Fruit fly (Drosophila melanogaster) whole organism, prepupa: ENCODE results near the gene CG42500.

Experiments
- Blimp-1 ChIP-seq: fragments of 200-800 bp; sonication (Bioruptor generic); optimal IDR thresholded peaks from 3 replicates; lab custom pipeline; 2017; ENCODE audit warnings: missing biosample characterization, missing genetic modification characterization, mild to moderate bottlenecking, moderate library complexity, missing genetic modification reagents
- CG10631 ChIP-seq: fragments of 200-800 bp; sonication (Bioruptor generic); optimal IDR thresholded peaks from 2 replicates; lab custom pipeline; 2016; ENCODE audit warnings: missing biosample characterization, missing genetic modification characterization
- CG10669 ChIP-seq: fragments of 200-800 bp; sonication (Bioruptor generic); optimal IDR thresholded peaks from 3 replicates; lab custom pipeline; 2018; ENCODE audit warnings: missing biosample characterization, mild to moderate bottlenecking, missing genetic modification characterization, moderate library complexity
- CG11294 ChIP-seq: fragments of 200-800 bp; sonication (Bioruptor generic); IDR thresholded peaks from 2 replicates; pipeline ENCODE4 v1.3.6; 2022; ENCODE audit warnings: missing biosample characterization, missing genetic modification characterization
- CG11762 ChIP-seq: fragments of 200-800 bp; sonication (Bioruptor generic); optimal IDR thresholded peaks from 3 replicates; lab custom pipeline; 2016; ENCODE audit warnings: missing biosample characterization, missing genetic modification characterization; ENCODE audit not compliant: insufficient read depth
- CG11902 ChIP-seq: fragments of 200-800 bp; sonication (Bioruptor generic); optimal IDR thresholded peaks from 3 replicates; lab custom pipeline; 2016; ENCODE audit warnings: missing biosample characterization, missing genetic modification characterization
- CG15336 ChIP-seq: fragments of 200-800 bp; sonication (Bioruptor generic); IDR thresholded peaks from 2 replicates; pipeline ENCODE4 v1.3.6; 2022; ENCODE audit warnings: missing biosample characterization, missing genetic modification characterization
- CG16779 ChIP-seq: fragments of 200-800 bp; sonication (Bioruptor generic); optimal IDR thresholded peaks from 3 replicates; lab custom pipeline; 2017; ENCODE audit warnings: missing biosample characterization, mild to moderate bottlenecking, missing genetic modification characterization
- CG3032 ChIP-seq: fragments of 200-800 bp; optimal IDR thresholded peaks from 2 replicates; lab custom pipeline; 2019; ENCODE audit warnings: missing biosample characterization, mild to moderate bottlenecking, missing genetic modification characterization, moderate library complexity
- CG31627 ChIP-seq: fragments of 200-800 bp; sonication (Bioruptor generic); optimal IDR thresholded peaks from 3 replicates; lab custom pipeline; 2016; ENCODE audit warnings: missing biosample characterization, missing genetic modification characterization
- CG32006 ChIP-seq: fragments of 200-800 bp; sonication (Bioruptor generic); optimal IDR thresholded peaks from 3 replicates; lab custom pipeline; 2017; ENCODE audit warnings: missing biosample characterization, mild to moderate bottlenecking, missing genetic modification characterization
- CG34406 ChIP-seq: fragments of 200-800 bp; sonication (Bioruptor generic); optimal IDR thresholded peaks from 3 replicates; lab custom pipeline; 2016; ENCODE audit warnings: missing biosample characterization, missing genetic modification characterization
- CG6163 ChIP-seq: fragments of 200-800 bp; sonication (Bioruptor generic); IDR thresholded peaks from 3 replicates; pipeline ENCODE4 v1.3.6; 2022; ENCODE audit warnings: missing biosample characterization, missing genetic modification characterization
- CG6792 ChIP-seq: fragments of 200-800 bp; sonication (Bioruptor generic); optimal IDR thresholded peaks from 3 replicates; lab custom pipeline; 2016; ENCODE audit warnings: missing biosample characterization, missing genetic modification characterization
- CG6808 ChIP-seq: fragments of 200-800 bp; sonication (Bioruptor generic); optimal IDR thresholded peaks from 3 replicates; lab custom pipeline; 2017; ENCODE audit warnings: missing biosample characterization, missing genetic modification characterization, mild to moderate bottlenecking, moderate library complexity, missing genetic modification reagents
- CG6854 ChIP-seq: fragments of 200-800 bp; sonication (Bioruptor generic); optimal IDR thresholded peaks from 2 replicates; lab custom pipeline; 2017; ENCODE audit warnings: missing biosample characterization, mild to moderate bottlenecking, missing genetic modification characterization
- CG7368 ChIP-seq: fragments of 200-800 bp; sonication (Bioruptor generic); optimal IDR thresholded peaks from 3 replicates; lab custom pipeline; 2016; ENCODE audit warnings: missing biosample characterization, missing genetic modification characterization
- CG8119 ChIP-seq: fragments of 200-800 bp; sonication (Bioruptor generic); IDR thresholded peaks from 3 replicates; pipeline ENCODE4 v1.3.6; 2022; ENCODE audit warnings: missing biosample characterization, missing genetic modification characterization
- CG8319 ChIP-seq: fragments of 200-800 bp; sonication (Bioruptor generic); optimal IDR thresholded peaks from 3 replicates; lab custom pipeline; 2016; ENCODE audit warnings: missing biosample characterization, missing genetic modification characterization
- CG8632 ChIP-seq: fragments of 200-800 bp; sonication (Bioruptor generic); optimal IDR thresholded peaks from 3 replicates; lab custom pipeline; 2016; ENCODE audit warnings: missing biosample characterization, missing genetic modification characterization
- CG9139 ChIP-seq: fragments of 200-800 bp; sonication (Bioruptor generic); optimal IDR thresholded peaks from 3 replicates; lab custom pipeline; 2017; ENCODE audit warnings: missing biosample characterization, mild to moderate bottlenecking, missing genetic modification characterization
- Eip78C ChIP-seq: fragments of 200-800 bp; sonication (Bioruptor generic); peaks from one replicate; lab custom pipeline; 2016; ENCODE audit warnings: missing biosample characterization, missing genetic modification characterization
- Eip93F ChIP-seq: fragments of 200-800 bp; sonication (Bioruptor generic); optimal IDR thresholded peaks from 2 replicates; lab custom pipeline; 2016; ENCODE audit warnings: missing biosample characterization, mild to moderate bottlenecking, missing genetic modification characterization
- Ets21C ChIP-seq: fragments of 200-800 bp; sonication (Bioruptor generic); optimal IDR thresholded peaks from 3 replicates; lab custom pipeline; 2016; ENCODE audit warnings: missing biosample characterization, missing genetic modification characterization
- Ets96B ChIP-seq: fragments of 200-800 bp; optimal IDR thresholded peaks from 2 replicates; lab custom pipeline; 2019; ENCODE audit warnings: missing biosample characterization, mild to moderate bottlenecking, missing genetic modification characterization, moderate library complexity
- Gug ChIP-seq: fragments of 200-800 bp; sonication (Bioruptor generic); IDR thresholded peaks from 2 replicates; pipeline ENCODE4 v1.3.6; 2022; ENCODE audit warnings: missing biosample characterization, missing genetic modification characterization
- Hr38 ChIP-seq: sonication (Bioruptor generic); optimal IDR thresholded peaks from 2 replicates; lab custom pipeline; 2016; ENCODE audit warnings: missing biosample characterization, missing genetic modification characterization
- Hr4 ChIP-seq: fragments of 200-800 bp; sonication (Bioruptor generic); optimal IDR thresholded peaks from 3 replicates; lab custom pipeline; 2016; ENCODE audit warnings: missing biosample characterization, missing genetic modification characterization
- Lpt ChIP-seq: fragments of 200-800 bp; sonication (Bioruptor generic); optimal IDR thresholded peaks from 3 replicates; lab custom pipeline; 2016; ENCODE audit warnings: missing biosample characterization, missing genetic modification characterization
- Met ChIP-seq: fragments of 200-800 bp; sonication (Bioruptor generic); optimal IDR thresholded peaks from 3 replicates; lab custom pipeline; 2016; ENCODE audit warnings: missing biosample characterization, missing genetic modification characterization
- OdsH ChIP-seq: fragments of 200-800 bp; sonication (Bioruptor generic); optimal IDR thresholded peaks from 3 replicates; lab custom pipeline; 2016; ENCODE audit warnings: missing biosample characterization, missing genetic modification characterization
- Smox ChIP-seq: fragments of 200-800 bp; sonication (Bioruptor generic); optimal IDR thresholded peaks from 3 replicates; lab custom pipeline; 2016; ENCODE audit warnings: missing biosample characterization, missing genetic modification characterization
- Sox15 ChIP-seq: fragments of 200-800 bp; sonication (Bioruptor generic); optimal IDR thresholded peaks from 3 replicates; lab custom pipeline; 2016; ENCODE audit warnings: missing biosample characterization, missing genetic modification characterization
- cyc ChIP-seq: fragments of 200-800 bp; sonication (Bioruptor generic); optimal IDR thresholded peaks from 3 replicates; lab custom pipeline; 2016; ENCODE audit warnings: missing biosample characterization, missing genetic modification characterization
- dac ChIP-seq: fragments of 200-800 bp; sonication (Bioruptor generic); optimal IDR thresholded peaks from 2 replicates; lab custom pipeline; 2017; ENCODE audit warnings: missing biosample characterization, mild to moderate bottlenecking, missing genetic modification characterization
- eg ChIP-seq: fragments of 200-800 bp; sonication (Bioruptor generic); IDR thresholded peaks from 3 replicates; pipeline ENCODE4 v1.3.6; 2022; ENCODE audit warnings: missing biosample characterization, missing genetic modification characterization
- esn ChIP-seq: fragments of 200-800 bp; sonication (Bioruptor generic); optimal IDR thresholded peaks from 2 replicates; lab custom pipeline; 2016; ENCODE audit warnings: missing biosample characterization, mild to moderate bottlenecking, missing genetic modification characterization, moderate library complexity
- fd59A ChIP-seq: fragments of 200-800 bp; sonication (Bioruptor generic); optimal IDR thresholded peaks from 2 replicates; lab custom pipeline; 2017; ENCODE audit warnings: missing biosample characterization, mild to moderate bottlenecking, missing genetic modification characterization, missing genetic modification reagents
- fd85E ChIP-seq: fragments of 200-800 bp; sonication (Bioruptor generic); optimal IDR thresholded peaks from 3 replicates; lab custom pipeline; 2016; ENCODE audit warnings: missing biosample characterization, missing genetic modification characterization
- fkh ChIP-seq: fragments of 200-800 bp; sonication (Bioruptor generic); optimal IDR thresholded peaks from 3 replicates; lab custom pipeline; 2017; ENCODE audit warnings: missing biosample characterization, mild to moderate bottlenecking, missing genetic modification characterization, moderate library complexity
- lz ChIP-seq: fragments of 200-800 bp; sonication (Bioruptor generic); optimal IDR thresholded peaks from 3 replicates; lab custom pipeline; 2016; ENCODE audit warnings: missing biosample characterization, missing genetic modification characterization
- salr ChIP-seq, 2 experiments: fragments of 200-800 bp; sonication (Bioruptor generic); optimal IDR thresholded peaks; 3 replicates each; lab custom pipeline; 2016 to 2018; ENCODE audit warnings: missing biosample characterization in 2 of 2, missing genetic modification characterization in 2 of 2, mild to moderate bottlenecking in 1 of 2
- spab ChIP-seq: fragments of 200-800 bp; sonication (Bioruptor generic); optimal IDR thresholded peaks from 2 replicates; lab custom pipeline; 2017; ENCODE audit warnings: missing biosample characterization, mild to moderate bottlenecking, missing genetic modification characterization, missing genetic modification reagents
- ss ChIP-seq, 2 experiments: fragments of 200-800 bp; sonication (Bioruptor generic); optimal IDR thresholded peaks; 2 replicates in 1 of 2; 3 replicates in 1 of 2; lab custom pipeline; 2017 to 2018; ENCODE audit warnings: mild to moderate bottlenecking in 2 of 2, missing biosample characterization in 2 of 2, missing genetic modification characterization in 2 of 2, moderate library complexity in 1 of 2
- svp ChIP-seq: fragments of 200-800 bp; sonication (Bioruptor generic); peaks from one replicate; lab custom pipeline; 2016; ENCODE audit warnings: missing biosample characterization, missing genetic modification characterization
- topi ChIP-seq: fragments of 200-800 bp; sonication (Bioruptor generic); optimal IDR thresholded peaks from 3 replicates; lab custom pipeline; 2016; ENCODE audit warnings: missing biosample characterization, missing genetic modification characterization
- vri ChIP-seq: fragments of 200-800 bp; sonication (Bioruptor generic); optimal IDR thresholded peaks from 3 replicates; lab custom pipeline; 2016; ENCODE audit warnings: missing biosample characterization, mild to moderate bottlenecking, missing genetic modification characterization

The CG42500 gene

dm6 chr3R:14125479-14126121 is 26.9 kb downstream of the CG42500 start, which contains the start of the genes 140up and Polr2B (continued):
- TF ChIP-seq topi (peak; percentile 86), CG8319 (peak; percentile 87), CG9139 (GFP tag; lab: Kevin White, UChicago) (no peak), CG11294 (GFP tag; lab: Robert Waterston, UW) (peak; percentile 84; the same call in 1 of the 2 replicates), CG11902 (GFP tag; lab: Kevin White, UChicago) (peak; percentile 88), CG6808 (GFP tag; lab: Kevin White, UChicago) (no peak), CG11762 (GFP tag; lab: Kevin White, UChicago) (peak; percentile 87), Lpt (GFP tag; lab: Kevin White, UChicago) (peak; percentile 73), svp (GFP tag; lab: Kevin White, UChicago) (peak; percentile 88), Blimp-1 (peak; percentile 70), Smox (GFP tag; lab: Kevin White, UChicago) (peak; percentile 79), CG31627 (peak; percentile 90)

- no peak for TF ChIP-seq CG10669 (GFP tag; lab: Kevin White, UChicago)
- peak; percentile 64 for TF ChIP-seq Smox (GFP tag; lab: Kevin White, UChicago)
- peak; percentile 77 for TF ChIP-seq esn (GFP tag; lab: Kevin White, UChicago)
- no peak for TF ChIP-seq Blimp-1
- TF ChIP-seq spab (GFP tag; lab: Kevin White, UChicago): no peak
- TF ChIP-seq ss (GFP tag; optimal IDR thresholded peaks at IDR 0.05; lab: Kevin White, UChicago): no peak
- TF ChIP-seq Gug (GFP tag; lab: Robert Waterston, UW): no peak
- no peak for TF ChIP-seq Hr38 (GFP tag; lab: Kevin White, UChicago)
- peak; percentile 42; the same call in 2 of the 3 replicates for TF ChIP-seq eg
- peak; percentile 48 for TF ChIP-seq CG3032 (tag; lab: Kevin White, UChicago)
- TF ChIP-seq vri (GFP tag; lab: Kevin White, UChicago): peak; percentile 38
- no peak for TF ChIP-seq Ets96B
- TF ChIP-seq CG8319: peak; percentile 60
- peak; percentile 52; the same call in 1 of the 3 replicates for TF ChIP-seq CG6163 (GFP tag; lab: Robert Waterston, UW)
- TF ChIP-seq Hr4 (GFP tag; lab: Kevin White, UChicago): no peak
- TF ChIP-seq CG7368: peak; percentile 35
- TF ChIP-seq CG31627: peak; percentile 77
- no peak for TF ChIP-seq CG8119 (GFP tag; lab: Robert Waterston, UW)
- peak; percentile 72 for TF ChIP-seq CG10631
- peak; percentile 45 for TF ChIP-seq CG8632 (GFP tag; lab: Kevin White, UChicago)
- TF ChIP-seq CG11294 (GFP tag; lab: Robert Waterston, UW): no peak
- no peak for TF ChIP-seq Lpt (GFP tag; lab: Kevin White, UChicago)
- TF ChIP-seq dac (GFP tag; lab: Kevin White, UChicago): no peak
- TF ChIP-seq CG16779 (tag; lab: Kevin White, UChicago): no peak
- TF ChIP-seq fd59A (GFP tag; lab: Kevin White, UChicago): peak; percentile 14
- TF ChIP-seq Met (GFP tag; lab: Kevin White, UChicago): no peak
- TF ChIP-seq fd85E (GFP tag; lab: Kevin White, UChicago): no peak
- peak; percentile 80 for TF ChIP-seq OdsH (GFP tag; lab: Kevin White, UChicago)
- TF ChIP-seq Eip93F (GFP tag; lab: Kevin White, UChicago): no peak
- peak; percentile 46 for TF ChIP-seq Sox15 (GFP tag; lab: Kevin White, UChicago)
- peak; percentile 61 for TF ChIP-seq CG6792 (GFP tag; lab: Kevin White, UChicago)
- TF ChIP-seq fkh (GFP tag; lab: Kevin White, UChicago): no peak
- peak; percentile 48 for TF ChIP-seq CG34406
- no peak for TF ChIP-seq CG32006 (GFP tag; lab: Kevin White, UChicago)
- peak; percentile 37 for TF ChIP-seq CG11762 (GFP tag; lab: Kevin White, UChicago)
- peak; percentile 39 for TF ChIP-seq Ets21C
- peak; percentile 62 for TF ChIP-seq topi
- TF ChIP-seq cyc (GFP tag; lab: Kevin White, UChicago): peak; percentile 70
- TF ChIP-seq salr (GFP tag; optimal IDR thresholded peaks at IDR 0.05; lab: Kevin White, UChicago): no peak
- TF ChIP-seq Eip78C (GFP tag; lab: Kevin White, UChicago): peak; percentile 90
- TF ChIP-seq lz: peak; percentile 70
- TF ChIP-seq CG6854: no peak
- 0 out of 2 replicates have a peak, but pooled peaks have one; percentile 30 for TF ChIP-seq CG15336 (GFP tag; lab: Robert Waterston, UW)
- peak; percentile 73 for TF ChIP-seq svp (GFP tag; lab: Kevin White, UChicago)
Measured at dm6 chr3R:14122347-14122812, 30.1 kb downstream of the CG42500 start, which contains the start of the genes Abi and twf. TSS of gene Abi (minus strand) at chr3R:14122420. TSS of gene twf (plus strand) at chr3R:14122654.
